Fruit fly (Drosophila melanogaster): ENCODE results near the gene CG14422.

Gene CG14422

DNA sequence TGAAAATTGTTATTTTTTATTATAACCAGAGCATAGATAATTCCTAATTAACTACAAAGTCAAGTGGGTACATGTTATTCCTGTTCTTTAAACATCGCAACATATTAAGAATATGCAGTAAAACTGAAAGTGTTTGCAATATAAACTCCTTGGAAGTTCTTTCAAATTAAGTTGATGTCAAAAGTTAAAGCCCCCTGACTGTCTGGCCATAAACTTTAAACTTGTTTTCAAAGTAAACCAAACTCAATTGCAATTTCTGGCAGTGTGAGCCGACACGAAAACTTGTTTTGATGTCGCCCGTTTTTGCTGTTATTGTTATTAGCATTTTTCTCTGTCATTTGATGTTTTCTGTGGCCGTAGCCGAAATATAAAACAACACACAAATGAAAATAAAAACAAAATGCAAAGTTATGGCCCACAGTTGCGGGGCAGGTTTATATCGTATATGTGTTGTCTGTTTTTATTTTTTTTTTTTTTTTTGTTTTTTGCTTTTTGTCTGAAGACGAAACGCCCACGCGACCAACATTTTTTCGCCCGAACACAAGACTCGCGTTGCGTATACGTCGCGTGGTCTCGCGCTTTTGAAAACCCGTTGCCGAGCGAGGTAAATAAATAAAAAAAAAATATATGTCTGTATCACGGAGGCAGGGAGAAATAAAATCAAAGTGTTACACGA lies 50.0 kb downstream of the CG14422 start:
- TF ChIP-seq Hr39 (GFP tag; optimal IDR thresholded peaks at IDR 0.05) (peak; percentile 12), Lpt (GFP tag; optimal IDR thresholded peaks at IDR 0.05) (peak; percentile 23), CG10669 (GFP tag; optimal IDR thresholded peaks at IDR 0.05) (no peak), pdm3 (GFP tag; optimal IDR thresholded peaks at IDR 0.05) (peak; percentile 28), eg (GFP tag; IDR thresholded peaks at IDR 0.05) (peak; percentile 90), acj6 (GFP tag; optimal IDR thresholded peaks at IDR 0.05) (no peak), CG16779 (tag; optimal IDR thresholded peaks at IDR 0.05) (peak; percentile 4), CG6163 (GFP tag; IDR thresholded peaks at IDR 0.05) (peak; percentile 76; the same call in 2 of the 3 replicates), net (GFP tag; optimal IDR thresholded peaks at IDR 0.05) (peak; percentile 16), achi (GFP tag; optimal IDR thresholded peaks at IDR 0.05) (peak; percentile 8), CG10631 (GFP tag; optimal IDR thresholded peaks at IDR 0.05) (no peak), Hr4 (GFP tag; optimal IDR thresholded peaks at IDR 0.05) (peak; percentile 31), Met (GFP tag; optimal IDR thresholded peaks at IDR 0.05) (no peak), dac (GFP tag; optimal IDR thresholded peaks at IDR 0.05) (no peak), CG6276 (GFP tag; optimal IDR thresholded peaks at IDR 0.05) (peak; percentile 20), vri (GFP tag; optimal IDR thresholded peaks at IDR 0.05) (peak; percentile 6), svp (GFP tag) (peak; percentile 66), ss (GFP tag; optimal IDR thresholded peaks at IDR 0.05) (peak; percentile 33 to 34), Eip78C (GFP tag) (peak; percentile 76), OdsH (GFP tag; optimal IDR thresholded peaks at IDR 0.05) (peak; percentile 2), fd85E (GFP tag; optimal IDR thresholded peaks at IDR 0.05) (no peak), CG6854 (GFP tag; optimal IDR thresholded peaks at IDR 0.05) (no peak), CG15336 (GFP tag; IDR thresholded peaks at IDR 0.05) (peak; percentile 66; the same call in 1 of the 2 replicates), CG8119 (GFP tag; IDR thresholded peaks at IDR 0.05) (peak; percentile 83), CG4318 (GFP tag; optimal IDR thresholded peaks at IDR 0.05) (peak; percentile 14), CG32006 (GFP tag; optimal IDR thresholded peaks at IDR 0.05) (peak; percentile 33)
